Fruit fly (Drosophila melanogaster) whole organism, embryonic: ENCODE results near the gene Gale.
A peak's percentile ranks its signal among the peaks of the same experiment; 100 is the strongest.

Experiments used
- B-H1 ChIP-seq: fragments of 200-800 bp; sonication (Bioruptor generic); IDR thresholded peaks from 3 replicates; pipeline ENCODE4 v1.3.6; 2022; ENCODE audit warnings: missing biosample characterization, missing genetic modification characterization
- C15 ChIP-seq: fragments of 200-800 bp; sonication (Bioruptor generic); IDR thresholded peaks from 3 replicates; pipeline ENCODE4 v1.3.6; 2022; ENCODE audit warnings: missing biosample characterization, missing genetic modification characterization
- CG10267 ChIP-seq: fragments of 200-800 bp; sonication (Bioruptor generic); optimal IDR thresholded peaks from 2 replicates; lab custom pipeline; 2018; ENCODE audit warnings: missing biosample characterization, mild to moderate bottlenecking, missing genetic modification characterization, moderate library complexity
- CG14710 ChIP-seq: fragments of 200-800 bp; sonication (Bioruptor generic); optimal IDR thresholded peaks from 3 replicates; lab custom pipeline; 2019; ENCODE audit warnings: missing biosample characterization, mild to moderate bottlenecking, missing genetic modification characterization, moderate library complexity
- CG15479 ChIP-seq: fragments of 200-800 bp; sonication (Bioruptor generic); optimal IDR thresholded peaks from 3 replicates; lab custom pipeline; 2019; ENCODE audit warnings: missing biosample characterization, mild to moderate bottlenecking, missing genetic modification characterization, moderate library complexity
- CG1647 ChIP-seq: fragments of 200-800 bp; sonication (Bioruptor generic); optimal IDR thresholded peaks from 3 replicates; lab custom pipeline; 2016; ENCODE audit warnings: missing biosample characterization, missing genetic modification characterization
- CG16815 ChIP-seq: fragments of 200-800 bp; sonication (Bioruptor generic); optimal IDR thresholded peaks from 3 replicates; lab custom pipeline; 2017; ENCODE audit warnings: missing biosample characterization, mild to moderate bottlenecking, missing genetic modification characterization
- CG16863 ChIP-seq: fragments of 200-800 bp; sonication (Bioruptor generic); optimal IDR thresholded peaks from 3 replicates; lab custom pipeline; 2016; ENCODE audit warnings: missing biosample characterization, missing genetic modification characterization
- CG18262 ChIP-seq: fragments of 200-800 bp; optimal IDR thresholded peaks from 3 replicates; lab custom pipeline; 2019; ENCODE audit warnings: missing biosample characterization, mild to moderate bottlenecking, missing genetic modification characterization, moderate library complexity
- CG30403 ChIP-seq: fragments of 200-800 bp; sonication (Bioruptor generic); optimal IDR thresholded peaks from 3 replicates; lab custom pipeline; 2016; ENCODE audit warnings: missing biosample characterization, missing genetic modification characterization
- CG31388 ChIP-seq: fragments of 200-800 bp; sonication (Bioruptor generic); optimal IDR thresholded peaks from 2 replicates; lab custom pipeline; 2016; ENCODE audit warnings: missing biosample characterization, missing genetic modification characterization
- CG33213 ChIP-seq: fragments of 200-800 bp; sonication (Bioruptor generic); optimal IDR thresholded peaks from 3 replicates; lab custom pipeline; 2016; ENCODE audit warnings: missing biosample characterization, missing genetic modification characterization
- CG6689 ChIP-seq: fragments of 200-800 bp; sonication (Bioruptor generic); IDR thresholded peaks from 2 replicates; pipeline ENCODE4 v1.3.6; 2022; ENCODE audit warnings: missing biosample characterization, missing genetic modification characterization
- CG6765 ChIP-seq: fragments of 200-800 bp; sonication (Bioruptor generic); optimal IDR thresholded peaks from 3 replicates; lab custom pipeline; 2017; ENCODE audit warnings: missing biosample characterization, mild to moderate bottlenecking, missing genetic modification characterization
- CG6791 ChIP-seq: fragments of 200-800 bp; sonication (Bioruptor generic); IDR thresholded peaks from 3 replicates; pipeline ENCODE4 v1.3.6; 2022; ENCODE audit warnings: missing biosample characterization, missing genetic modification characterization; ENCODE audit not compliant: partially characterized antibody
- CG8765 ChIP-seq: fragments of 200-800 bp; sonication (Bioruptor generic); IDR thresholded peaks from 2 replicates; pipeline ENCODE4 v1.3.6; 2022; ENCODE audit warnings: missing biosample characterization, missing genetic modification characterization
- CHES-1-like ChIP-seq: fragments of 200-800 bp; sonication (Bioruptor generic); optimal IDR thresholded peaks from 2 replicates; lab custom pipeline; 2016; ENCODE audit warnings: missing biosample characterization, missing genetic modification characterization
- Dp ChIP-seq: fragments of 200-800 bp; sonication (Bioruptor generic); optimal IDR thresholded peaks from 2 replicates; lab custom pipeline; 2018; ENCODE audit warnings: missing biosample characterization, mild to moderate bottlenecking, missing genetic modification characterization, moderate library complexity
- Ets65A ChIP-seq: fragments of 200-800 bp; sonication (Bioruptor generic); peaks from one replicate; lab custom pipeline; 2016; ENCODE audit warnings: missing biosample characterization, missing genetic modification characterization
- Fer1 ChIP-seq: fragments of 200-800 bp; sonication (Bioruptor generic); optimal IDR thresholded peaks from 2 replicates; lab custom pipeline; 2017; ENCODE audit warnings: missing biosample characterization, mild to moderate bottlenecking, missing genetic modification characterization
- Lpt ChIP-seq: fragments of >200 bp; optimal IDR thresholded peaks from 2 replicates; lab custom pipeline; 2018; ENCODE audit warnings: missing biosample characterization, missing genetic modification characterization
- MESR4 ChIP-seq: fragments of 200-800 bp; sonication (Bioruptor generic); optimal IDR thresholded peaks from 2 replicates; lab custom pipeline; 2018; ENCODE audit warnings: missing biosample characterization, mild to moderate bottlenecking, missing genetic modification characterization, moderate library complexity
- NC2β ChIP-seq: fragments of 200-800 bp; sonication (Bioruptor generic); optimal IDR thresholded peaks from 2 replicates; lab custom pipeline; 2016; ENCODE audit warnings: missing biosample characterization, missing genetic modification characterization
- Pdp1 ChIP-seq, 2 experiments: fragments of 200-800 bp; sonication (Bioruptor generic); optimal IDR thresholded peaks; 3 replicates each; lab custom pipeline; 2016; ENCODE audit warnings: missing biosample characterization in 2 of 2, missing genetic modification characterization in 2 of 2, mild to moderate bottlenecking in 1 of 2, moderate library complexity in 1 of 2
- Sin3A ChIP-seq: fragments of >200 bp; optimal IDR thresholded peaks from 2 replicates; lab custom pipeline; 2018
- Stat92E ChIP-seq, 3 experiments: fragments of >200 bp in 2 of 3; fragments of 200-800 bp in 1 of 3; sonication (Bioruptor generic) in 1 of 3; optimal IDR thresholded peaks; 2 replicates each; lab custom pipeline; 2017 to 2019; ENCODE audit warnings: missing biosample characterization in 3 of 3, missing genetic modification characterization in 3 of 3, mild to moderate bottlenecking in 1 of 3, moderate library complexity in 1 of 3
- ac ChIP-seq: fragments of 200-800 bp; sonication (Bioruptor generic); optimal IDR thresholded peaks from 3 replicates; lab custom pipeline; 2017; ENCODE audit warnings: missing biosample characterization, mild to moderate bottlenecking, missing genetic modification characterization
- ara ChIP-seq: fragments of 200-800 bp; sonication (Bioruptor generic); IDR thresholded peaks from 2 replicates; pipeline ENCODE4 v1.3.6; 2022; ENCODE audit warnings: missing biosample characterization, missing genetic modification characterization
- bab2 ChIP-seq: fragments of 200-800 bp; sonication (Bioruptor generic); optimal IDR thresholded peaks from 2 replicates; lab custom pipeline; 2016; ENCODE audit warnings: missing biosample characterization, missing genetic modification characterization
- bbx ChIP-seq: fragments of 200-800 bp; sonication (Bioruptor generic); IDR thresholded peaks from 2 replicates; pipeline ENCODE4 v1.3.6; 2022; ENCODE audit warnings: missing biosample characterization, missing genetic modification characterization; ENCODE audit not compliant: partially characterized antibody
- bcd ChIP-seq: fragments of 200-800 bp; sonication (Bioruptor generic); optimal IDR thresholded peaks from 2 replicates; lab custom pipeline; 2017; ENCODE audit warnings: missing biosample characterization, mild to moderate bottlenecking, missing genetic modification characterization
- crol ChIP-seq: fragments of 200-800 bp; sonication (Bioruptor generic); IDR thresholded peaks from 2 replicates; pipeline ENCODE4 v1.3.6; 2022; ENCODE audit warnings: missing biosample characterization, missing genetic modification characterization
- dmrt11E ChIP-seq: fragments of 200-800 bp; sonication (Bioruptor generic); optimal IDR thresholded peaks from 3 replicates; lab custom pipeline; 2018; ENCODE audit warnings: missing biosample characterization, mild to moderate bottlenecking, missing genetic modification characterization, moderate library complexity
- exex ChIP-seq: fragments of 200-800 bp; sonication (Bioruptor generic); optimal IDR thresholded peaks from 4 replicates; lab custom pipeline; 2018; ENCODE audit warnings: missing biosample characterization, mild to moderate bottlenecking, missing genetic modification characterization, moderate library complexity
- lola ChIP-seq, 3 experiments: fragments of >200 bp in 2 of 3; fragments of 200-800 bp in 1 of 3; sonication (Bioruptor generic) in 1 of 3; optimal IDR thresholded peaks; 2 replicates each; lab custom pipeline; 2017 to 2019; ENCODE audit warnings: missing biosample characterization in 3 of 3, missing genetic modification characterization in 3 of 3, mild to moderate bottlenecking in 1 of 3, moderate library complexity in 1 of 3
- mirr ChIP-seq: fragments of 200-800 bp; sonication (Bioruptor generic); optimal IDR thresholded peaks from 3 replicates; lab custom pipeline; 2018; ENCODE audit warnings: missing biosample characterization, mild to moderate bottlenecking, missing genetic modification characterization
- nau ChIP-seq: fragments of 200-800 bp; sonication (Bioruptor generic); optimal IDR thresholded peaks from 3 replicates; lab custom pipeline; 2017; ENCODE audit warnings: missing biosample characterization, mild to moderate bottlenecking, missing genetic modification characterization, missing genetic modification reagents
- psq ChIP-seq: fragments of 200-800 bp; sonication (Bioruptor generic); optimal IDR thresholded peaks from 2 replicates; lab custom pipeline; 2017; ENCODE audit warnings: missing biosample characterization, missing genetic modification characterization
- repo ChIP-seq: fragments of 200-800 bp; sonication (Bioruptor generic); optimal IDR thresholded peaks from 2 replicates; lab custom pipeline; 2016; ENCODE audit warnings: missing biosample characterization, missing genetic modification characterization
- row ChIP-seq: fragments of 200-800 bp; sonication (Bioruptor generic); IDR thresholded peaks from 3 replicates; pipeline ENCODE4 v1.3.6; 2022; ENCODE audit warnings: missing biosample characterization, missing genetic modification characterization
- salm ChIP-seq: fragments of 200-800 bp; sonication (Bioruptor generic); optimal IDR thresholded peaks from 2 replicates; lab custom pipeline; 2018; ENCODE audit warnings: missing biosample characterization, mild to moderate bottlenecking, missing genetic modification characterization
- seq ChIP-seq: fragments of 200-800 bp; sonication (Bioruptor generic); IDR thresholded peaks from 2 replicates; pipeline ENCODE4 v1.3.6; 2022; ENCODE audit warnings: missing biosample characterization, missing genetic modification characterization
- sisA ChIP-seq: fragments of 200-800 bp; sonication (Bioruptor generic); IDR thresholded peaks from 2 replicates; pipeline ENCODE4 v1.3.6; 2022; ENCODE audit warnings: missing biosample characterization, missing genetic modification characterization
- tgo ChIP-seq: fragments of 200-800 bp; sonication (Bioruptor generic); IDR thresholded peaks from 3 replicates; pipeline ENCODE4 v1.3.6; 2022; ENCODE audit warnings: missing biosample characterization, missing genetic modification characterization
- trh ChIP-seq: fragments of 200-800 bp; sonication (Bioruptor generic); optimal IDR thresholded peaks from 2 replicates; lab custom pipeline; 2016; ENCODE audit warnings: missing biosample characterization, missing genetic modification characterization
- twi ChIP-seq: fragments of 200-800 bp; optimal IDR thresholded peaks from 2 replicates; lab custom pipeline; 2019; ENCODE audit warnings: missing biosample characterization, mild to moderate bottlenecking, missing genetic modification characterization, moderate library complexity
- unc-4 ChIP-seq: fragments of 200-800 bp; sonication (Bioruptor generic); IDR thresholded peaks from 2 replicates; pipeline ENCODE4 v1.3.6; 2022; ENCODE audit warnings: missing biosample characterization, missing genetic modification characterization; ENCODE audit not compliant: partially characterized antibody
- wdn ChIP-seq: fragments of 200-800 bp; sonication (Bioruptor generic); IDR thresholded peaks from 2 replicates; pipeline ENCODE4 v1.3.6; 2022; ENCODE audit warnings: missing biosample characterization, missing genetic modification characterization
- yki ChIP-seq: fragments of >200 bp; optimal IDR thresholded peaks from 3 replicates; lab custom pipeline; 2018

Gale gene

DNA sequence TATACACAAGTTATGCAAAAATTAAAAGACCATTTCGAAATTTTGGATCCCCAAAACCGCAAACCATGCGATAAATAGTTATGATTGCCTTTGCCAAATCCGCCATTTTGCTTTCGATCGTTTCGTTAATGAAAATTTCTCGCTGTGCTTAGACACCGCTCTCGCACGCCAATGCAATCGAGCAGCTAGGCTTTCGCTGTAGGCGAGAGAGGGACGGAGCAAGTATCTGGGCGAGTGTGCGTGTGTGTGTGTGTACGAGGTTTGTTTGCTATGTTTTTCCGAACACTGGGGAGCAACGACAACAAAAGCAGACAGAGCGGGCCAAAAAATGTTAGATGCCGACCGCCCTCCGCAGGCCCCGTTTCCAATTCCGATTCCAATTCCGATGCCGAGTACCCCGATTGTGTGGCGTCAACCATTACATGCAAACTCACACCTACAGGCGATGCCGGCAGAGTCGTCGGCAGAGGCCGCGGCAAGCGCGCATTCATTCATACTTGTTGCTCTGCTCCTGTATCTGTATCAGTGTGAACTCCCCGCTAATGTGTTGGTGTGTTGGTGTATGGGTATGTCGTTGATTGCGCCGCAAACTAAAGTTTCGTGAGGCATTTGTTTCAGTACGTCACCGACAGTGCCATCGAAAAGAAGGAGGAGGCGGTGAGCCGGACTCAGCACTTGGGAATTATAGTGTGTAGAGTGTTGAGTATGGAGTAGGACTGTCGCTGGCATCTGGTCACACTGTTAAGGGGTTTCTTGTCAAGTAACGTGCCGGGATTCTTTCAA is 20.3 kb upstream of the Gale start (continued):
- peak; percentile 53; the same call in 2 of the 3 replicates for TF ChIP-seq tgo
- TF ChIP-seq CG33213 (GFP tag; lab: Kevin White, UChicago): peak; percentile 9
- no peak for TF ChIP-seq CG16863
- TF ChIP-seq MESR4 (GFP tag; lab: Kevin White, UChicago): peak; percentile 7
- peak; percentile 13 for TF ChIP-seq repo (GFP tag; lab: Kevin White, UChicago)
- peak; percentile 86 for TF ChIP-seq row
- peak; percentile 97 for TF ChIP-seq mirr (GFP tag; lab: Kevin White, UChicago)
- TF ChIP-seq CG6689 (GFP tag; lab: Robert Waterston, UW): peak; percentile 61
- no peak for TF ChIP-seq NC2β (GFP tag; lab: Kevin White, UChicago)
- no peak for TF ChIP-seq Sin3A
- TF ChIP-seq CG30403 (GFP tag; lab: Kevin White, UChicago): no peak
- TF ChIP-seq CG6791: peak; percentile 59; the same call in 2 of the 3 replicates
- no peak for TF ChIP-seq Lpt
- TF ChIP-seq salm (tag; lab: Kevin White, UChicago): no peak
- TF ChIP-seq bbx (GFP tag; lab: Robert Waterston, UW): peak; percentile 52
- no peak for TF ChIP-seq psq (GFP tag; lab: Kevin White, UChicago)
- TF ChIP-seq CG10267 (tag; lab: Kevin White, UChicago): no peak
- peak in 2 of 3 experiments; percentile 31 to 77 for TF ChIP-seq Stat92E (GFP tag; optimal IDR thresholded peaks at IDR 0.05; lab: Kevin White, UChicago)
- peak; percentile 27 to 77 for TF ChIP-seq Pdp1 (GFP tag; optimal IDR thresholded peaks at IDR 0.05; lab: Kevin White, UChicago)
- peak; percentile 12 for TF ChIP-seq CG1647 (GFP tag; lab: Kevin White, UChicago)
- no peak for TF ChIP-seq CG14710 (tag; lab: Kevin White, UChicago)
- TF ChIP-seq trh (GFP tag; lab: Kevin White, UChicago): no peak
- peak; percentile 33; the same call in 1 of the 2 replicates for TF ChIP-seq ara (GFP tag; lab: Robert Waterston, UW)
- TF ChIP-seq CG16815 (GFP tag; lab: Kevin White, UChicago): peak; percentile 50
- TF ChIP-seq twi (tag; lab: Kevin White, UChicago): no peak
- TF ChIP-seq sisA (GFP tag; lab: Robert Waterston, UW): peak; percentile 58
- no peak for TF ChIP-seq yki
- TF ChIP-seq seq (GFP tag; lab: Robert Waterston, UW): no peak; the same call in 1 of the 2 replicates
- peak; percentile 19 for TF ChIP-seq bcd (GFP tag; lab: Kevin White, UChicago)
- TF ChIP-seq Ets65A: peak; percentile 81
- peak; percentile 8; the same call in 1 of the 2 replicates for TF ChIP-seq CG8765 (GFP tag; lab: Robert Waterston, UW)
- 0 out of 3 replicates have a peak, but pooled peaks have one; percentile 33 for TF ChIP-seq C15 (GFP tag; lab: Robert Waterston, UW)
- TF ChIP-seq bab2 (GFP tag; lab: Kevin White, UChicago): peak; percentile 44
- TF ChIP-seq CG6765: peak; percentile 8
- TF ChIP-seq CG15479 (GFP tag; lab: Kevin White, UChicago): peak; percentile 20
- TF ChIP-seq Fer1 (GFP tag; lab: Kevin White, UChicago): peak; percentile 74
- peak; percentile 43 for TF ChIP-seq CHES-1-like
- peak; percentile 43 for TF ChIP-seq dmrt11E (tag; lab: Kevin White, UChicago)
- TF ChIP-seq crol (GFP tag; lab: Robert Waterston, UW): peak; percentile 99
- TF ChIP-seq nau: peak; percentile 56
- TF ChIP-seq B-H1 (GFP tag; lab: Robert Waterston, UW): peak; percentile 55; the same call in 2 of the 3 replicates
- TF ChIP-seq Dp (GFP tag; lab: Kevin White, UChicago): no peak
- TF ChIP-seq CG18262 (tag; lab: Kevin White, UChicago): peak; percentile 6
- no peak for TF ChIP-seq ac (GFP tag; lab: Kevin White, UChicago)
- TF ChIP-seq CG31388 (GFP tag; lab: Kevin White, UChicago): no peak
- no peak for TF ChIP-seq wdn (GFP tag; lab: Robert Waterston, UW)
- peak in 2 of 3 experiments; percentile 33 to 84 for TF ChIP-seq lola (GFP tag; optimal IDR thresholded peaks at IDR 0.05; lab: Kevin White, UChicago)
- TF ChIP-seq unc-4 (GFP tag; lab: Robert Waterston, UW): no peak
- TF ChIP-seq exex (tag; lab: Kevin White, UChicago): peak; percentile 86
